Worm (Caenorhabditis elegans): Measurements from ENCODE around the gene C46A5.1.

Gene C46A5.1

DNA sequence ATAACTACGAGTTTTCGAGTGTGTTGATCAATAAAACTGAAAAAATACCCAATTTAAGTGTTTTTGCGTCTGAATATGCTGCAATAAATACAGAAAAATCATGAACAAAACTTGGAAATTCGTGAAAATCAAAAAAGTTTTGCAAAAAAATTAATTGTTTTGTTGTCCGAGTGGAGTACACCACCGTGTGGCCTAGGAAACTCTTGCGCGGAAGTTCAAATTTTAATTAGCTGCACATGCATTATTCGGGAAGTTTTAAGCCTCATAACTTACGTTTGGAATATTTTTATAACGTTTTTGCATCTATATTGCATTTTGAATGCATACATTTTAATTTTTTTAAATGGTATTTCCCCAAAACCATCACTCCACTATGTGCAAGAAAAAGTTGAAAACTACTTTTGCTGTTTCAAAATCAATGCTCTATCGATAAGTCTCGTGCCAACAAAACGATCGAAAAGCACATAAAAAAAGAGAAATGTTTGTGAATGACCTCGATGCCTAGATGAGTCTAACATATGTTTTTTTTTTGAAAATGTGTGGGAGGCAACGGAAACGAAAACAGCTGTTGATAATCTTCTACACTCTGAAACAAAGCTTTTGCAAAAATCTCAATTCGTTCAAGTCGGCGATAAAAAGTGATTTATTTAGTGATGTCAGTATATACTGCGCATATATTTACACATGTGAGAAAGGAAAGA, 52.8 kb downstream of the C46A5.1 start:
- no peak for TF ChIP-seq ztf-3 (GFP tag; optimal IDR thresholded peaks at IDR 0.05)
- TF ChIP-seq ztf-28 (GFP tag; IDR thresholded peaks at IDR 0.05): no peak
- no peak for TF ChIP-seq F55B11.4 (tag; optimal IDR thresholded peaks at IDR 0.05; ENCODE audit: borderline replicate concordance, insufficient read depth)
- no peak for TF ChIP-seq ztf-18 (tag; optimal IDR thresholded peaks at IDR 0.05)
- TF ChIP-seq ceh-100 (GFP tag; IDR thresholded peaks at IDR 0.05): no peak
- no peak for TF ChIP-seq mxl-1 (tag; optimal IDR thresholded peaks at IDR 0.05)
- no peak for TF ChIP-seq die-1 (tag; optimal IDR thresholded peaks at IDR 0.05)
- no peak for TF ChIP-seq lag-1 (GFP tag; IDR thresholded peaks at IDR 0.05)
- TF ChIP-seq pha-4 (tag; optimal IDR thresholded peaks at IDR 0.05): no peak
- no peak for TF ChIP-seq mcd-1 (GFP tag; IDR thresholded peaks at IDR 0.05)
- TF ChIP-seq nfya-2 (GFP tag; IDR thresholded peaks at IDR 0.05): no peak
- TF ChIP-seq lsy-27 (tag; optimal IDR thresholded peaks at IDR 0.05; ENCODE audit: borderline replicate concordance, insufficient read depth): no peak
- no peak for TF ChIP-seq ceh-58 (GFP tag; IDR thresholded peaks at IDR 0.05)
- TF ChIP-seq B0019.2 (GFP tag; conservative IDR thresholded peaks at IDR 0.05): no peak
- TF ChIP-seq T26A5.8 (tag; optimal IDR thresholded peaks at IDR 0.05): no peak
- TF ChIP-seq nhr-120 (GFP tag; IDR thresholded peaks at IDR 0.05): no peak
- no peak for TF ChIP-seq ccch-3 (GFP tag; optimal IDR thresholded peaks at IDR 0.05)
- no peak for TF ChIP-seq F57C9.4 (tag; optimal IDR thresholded peaks at IDR 0.05)
- no peak for TF ChIP-seq ceh-27 (GFP tag; optimal IDR thresholded peaks at IDR 0.05)
- TF ChIP-seq ceh-40 (GFP tag; IDR thresholded peaks at IDR 0.05): no peak
- TF ChIP-seq nhr-90 (tag; optimal IDR thresholded peaks at IDR 0.05): no peak
- no peak for TF ChIP-seq tbx-9 (tag; optimal IDR thresholded peaks at IDR 0.05; ENCODE audit: borderline replicate concordance)
- no peak for TF ChIP-seq lin-26 (GFP tag; IDR thresholded peaks at IDR 0.05)
- TF ChIP-seq aptf-3 (GFP tag; IDR thresholded peaks at IDR 0.05): no peak
- no peak for TF ChIP-seq unc-62 (GFP tag; optimal IDR thresholded peaks at IDR 0.05)
- TF ChIP-seq let-607 (tag; optimal IDR thresholded peaks at IDR 0.05): peak in 1 of 2 experiments; percentile 5
- no peak for TF ChIP-seq F49E8.2 (tag; optimal IDR thresholded peaks at IDR 0.05; ENCODE audit: insufficient read depth)
- TF ChIP-seq snpc-1.1 (tag; optimal IDR thresholded peaks at IDR 0.05; ENCODE audit: insufficient read depth): no peak
- TF ChIP-seq ztf-6 (GFP tag; IDR thresholded peaks at IDR 0.05): no peak
- TF ChIP-seq atf-7 (tag; optimal IDR thresholded peaks at IDR 0.05): no peak
- TF ChIP-seq hmg-20 (GFP tag; IDR thresholded peaks at IDR 0.05): peak; percentile 40; the same call in 1 of the 2 replicates
- TF ChIP-seq sdz-38 (tag; optimal IDR thresholded peaks at IDR 0.05): no peak
- TF ChIP-seq nhr-179 (tag; optimal IDR thresholded peaks at IDR 0.05): no peak
- peak; percentile 17 for TF ChIP-seq unc-130 (GFP tag; optimal IDR thresholded peaks at IDR 0.05)
- TF ChIP-seq F39B2.1 (GFP tag; IDR thresholded peaks at IDR 0.05): no peak
- no peak for TF ChIP-seq hrde-1 (tag; optimal IDR thresholded peaks at IDR 0.05; ENCODE audit: borderline replicate concordance)
- TF ChIP-seq rpc-1 (optimal IDR thresholded peaks at IDR 0.05): no peak
- no peak for TF ChIP-seq rpc-1 (tag; optimal IDR thresholded peaks at IDR 0.05)
- no peak for TF ChIP-seq madf-10 (tag; optimal IDR thresholded peaks at IDR 0.05)
- no peak for TF ChIP-seq gei-17 (GFP tag; optimal IDR thresholded peaks at IDR 0.05)
- no peak for TF ChIP-seq T07F8.4 (tag; optimal IDR thresholded peaks at IDR 0.05)
- no peak for TF ChIP-seq Y67H2A.10 (GFP tag; conservative IDR thresholded peaks at IDR 0.05)
- no peak for TF ChIP-seq lir-1 (GFP tag; conservative IDR thresholded peaks at IDR 0.05)
- no peak for TF ChIP-seq F52B5.7 (tag; optimal IDR thresholded peaks at IDR 0.05)
- no peak for TF ChIP-seq cebp-1 (GFP tag; IDR thresholded peaks at IDR 0.05)
- no peak for TF ChIP-seq cebp-1 (tag; optimal IDR thresholded peaks at IDR 0.05)
- TF ChIP-seq attf-5 (GFP tag; optimal IDR thresholded peaks at IDR 0.05): no peak
- TF ChIP-seq aptf-2 (GFP tag; conservative IDR thresholded peaks at IDR 0.05): 0 out of 2 replicates have a peak, but pooled peaks have one; percentile 9

Data from whole organism, young adult.